Fruit fly (Drosophila melanogaster): ENCODE results near the gene CG11658.

dm6 chr3L:11699163-11699562, 9.2 kb downstream of the CG11658 start, which contains the start of gene Dnai2:
- TF ChIP-seq Hr38 (GFP tag; optimal IDR thresholded peaks at IDR 0.05) (no peak), eg (GFP tag; IDR thresholded peaks at IDR 0.05) (no peak), acj6 (GFP tag; optimal IDR thresholded peaks at IDR 0.05) (no peak), CG6276 (GFP tag; optimal IDR thresholded peaks at IDR 0.05) (no peak)
